Fruit fly (Drosophila melanogaster) whole organism, pupa: ENCODE data around the gene Vm32E.
A peak's percentile ranks its signal among the peaks of the same experiment; 100 is the strongest.

Source experiments
- CG13204 ChIP-seq: fragments of 200-800 bp; sonication (Bioruptor generic); optimal IDR thresholded peaks from 2 replicates; lab custom pipeline; 2018; ENCODE audit warnings: missing biosample characterization, mild to moderate bottlenecking, missing genetic modification characterization, moderate library complexity
- CG8301 ChIP-seq: fragments of 200-800 bp; sonication (Bioruptor generic); optimal IDR thresholded peaks from 2 replicates; lab custom pipeline; 2018; ENCODE audit warnings: missing biosample characterization, mild to moderate bottlenecking, missing genetic modification characterization
- EcR ChIP-seq: fragments of 200-800 bp; sonication (Bioruptor generic); optimal IDR thresholded peaks from 3 replicates; lab custom pipeline; 2019; ENCODE audit warnings: missing biosample characterization, missing genetic modification characterization, mild to moderate bottlenecking, moderate library complexity, missing genetic modification reagents
- Snoo ChIP-seq: fragments of 200-800 bp; sonication (Bioruptor generic); optimal IDR thresholded peaks from 3 replicates; lab custom pipeline; 2017; ENCODE audit warnings: missing biosample characterization, mild to moderate bottlenecking, missing genetic modification characterization, inconsistent platforms
- gl ChIP-seq: fragments of 200-800 bp; sonication (Bioruptor generic); optimal IDR thresholded peaks from 2 replicates; lab custom pipeline; 2018; ENCODE audit warnings: missing biosample characterization, mild to moderate bottlenecking, missing genetic modification characterization

DNA sequence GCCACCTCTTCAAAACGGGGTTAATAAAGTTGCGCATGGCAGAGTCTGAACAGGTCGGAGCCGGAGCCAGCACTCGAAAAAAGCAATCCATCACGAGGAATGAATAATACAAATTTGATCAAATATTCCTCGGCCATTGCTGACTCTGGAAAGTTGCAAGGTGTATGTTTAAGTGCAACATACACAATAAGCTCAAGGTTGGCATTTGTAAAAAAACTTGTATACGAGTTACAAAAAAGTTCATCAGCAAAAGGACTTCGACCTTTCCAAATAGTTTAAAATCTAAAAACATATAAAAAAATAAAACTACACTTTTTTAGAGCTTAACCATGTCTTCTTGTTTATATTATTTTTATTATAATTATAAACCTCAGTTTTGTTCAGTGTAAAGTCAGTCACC, 29.3 kb upstream of the Vm32E start:
- TF ChIP-seq EcR (no peak), CG13204 (no peak), CG8301 (tag; lab: Kevin White, UChicago) (peak; percentile 15), Snoo (tag; lab: Kevin White, UChicago) (no peak), gl (tag; lab: Kevin White, UChicago) (no peak)
